Worm (Caenorhabditis elegans): Measurements from ENCODE around the gene M162.7.

The M162.7 gene

ce11 chrV:19743794-19744193, 51.0 kb downstream of the M162.7 start:
- TF ChIP-seq flt-1 (GFP tag; IDR thresholded peaks at IDR 0.05) (no peak), ztf-23 (GFP tag; IDR thresholded peaks at IDR 0.05) (no peak), cog-1 (tag; optimal IDR thresholded peaks at IDR 0.05) (no peak), ref-1 (GFP tag; conservative IDR thresholded peaks at IDR 0.05) (no peak), klf-2 (GFP tag; conservative IDR thresholded peaks at IDR 0.05) (no peak), ztf-29 (GFP tag; IDR thresholded peaks at IDR 0.05) (no peak), med-1 (GFP tag; optimal IDR thresholded peaks at IDR 0.05; ENCODE audit: insufficient read depth) (no peak), tab-1 (GFP tag; IDR thresholded peaks at IDR 0.05) (no peak), T22C8.4 (GFP tag; IDR thresholded peaks at IDR 0.05) (no peak)

ce11 chrV:19743305-19743704, 51.5 kb downstream of the M162.7 start, which contains the start of gene W04E12.4:
Gene W04E12.4 (plus strand): TSS chrV:19743605.
- TF ChIP-seq T22C8.4 (GFP tag; IDR thresholded peaks at IDR 0.05): no peak
- TF ChIP-seq ztf-23 (GFP tag; IDR thresholded peaks at IDR 0.05): no peak
- no peak for TF ChIP-seq klf-2 (GFP tag; conservative IDR thresholded peaks at IDR 0.05)
- TF ChIP-seq flt-1 (GFP tag; IDR thresholded peaks at IDR 0.05): no peak
- TF ChIP-seq ztf-29 (GFP tag; IDR thresholded peaks at IDR 0.05): no peak
- TF ChIP-seq cog-1 (tag; optimal IDR thresholded peaks at IDR 0.05): no peak
- no peak for TF ChIP-seq tab-1 (GFP tag; IDR thresholded peaks at IDR 0.05)
- no peak for TF ChIP-seq med-1 (GFP tag; optimal IDR thresholded peaks at IDR 0.05; ENCODE audit: insufficient read depth)
- no peak for TF ChIP-seq ref-1 (GFP tag; conservative IDR thresholded peaks at IDR 0.05)

Data from whole organism, midembryonic.